Fruit fly (Drosophila melanogaster) whole organism, embryonic: ENCODE measurements around the gene Tim17a2.

Source experiments
- Abd-B ChIP-seq: fragments of 200-800 bp; sonication (Bioruptor generic); optimal IDR thresholded peaks from 2 replicates; lab custom pipeline; 2018; ENCODE audit warnings: missing biosample characterization, mild to moderate bottlenecking, missing genetic modification characterization, moderate library complexity
- Antp ChIP-seq: fragments of 200-800 bp; sonication (Bioruptor generic); optimal IDR thresholded peaks from 3 replicates; lab custom pipeline; 2016; ENCODE audit warnings: missing biosample characterization, missing genetic modification characterization
- B-H1 ChIP-seq: fragments of 200-800 bp; sonication (Bioruptor generic); IDR thresholded peaks from 3 replicates; pipeline ENCODE4 v1.3.6; 2022; ENCODE audit warnings: missing biosample characterization, missing genetic modification characterization
- CG10267 ChIP-seq: fragments of 200-800 bp; sonication (Bioruptor generic); optimal IDR thresholded peaks from 2 replicates; lab custom pipeline; 2018; ENCODE audit warnings: missing biosample characterization, mild to moderate bottlenecking, missing genetic modification characterization, moderate library complexity
- CG10431 ChIP-seq: fragments of 200-800 bp; sonication (Bioruptor generic); optimal IDR thresholded peaks from 3 replicates; lab custom pipeline; 2018; ENCODE audit warnings: missing biosample characterization, mild to moderate bottlenecking, missing genetic modification characterization
- CG10462 ChIP-seq: fragments of 200-800 bp; sonication (Bioruptor generic); optimal IDR thresholded peaks from 2 replicates; lab custom pipeline; 2016; ENCODE audit warnings: missing biosample characterization, missing genetic modification characterization
- CG11085 ChIP-seq: fragments of 200-800 bp; sonication (Bioruptor generic); IDR thresholded peaks from 2 replicates; pipeline ENCODE4 v1.3.6; 2022; ENCODE audit warnings: missing biosample characterization, missing genetic modification characterization
- CG11247 ChIP-seq: fragments of 200-800 bp; sonication (Bioruptor generic); IDR thresholded peaks from 2 replicates; pipeline ENCODE4 v1.3.6; 2022; ENCODE audit warnings: missing biosample characterization, missing genetic modification characterization
- CG11695 ChIP-seq: fragments of 200-800 bp; sonication (Bioruptor generic); IDR thresholded peaks from 3 replicates; pipeline ENCODE4 v1.3.6; 2022; ENCODE audit warnings: missing biosample characterization, missing genetic modification characterization
- CG12236 ChIP-seq: fragments of 200-800 bp; sonication (Bioruptor generic); optimal IDR thresholded peaks from 2 replicates; lab custom pipeline; 2016; ENCODE audit warnings: missing biosample characterization, missing genetic modification characterization
- CG1233 ChIP-seq: fragments of 200-800 bp; sonication (Bioruptor generic); optimal IDR thresholded peaks from 4 replicates; lab custom pipeline; 2018; ENCODE audit warnings: missing biosample characterization, mild to moderate bottlenecking, missing genetic modification characterization
- CG12769 ChIP-seq: fragments of 200-800 bp; sonication (Bioruptor generic); optimal IDR thresholded peaks from 2 replicates; lab custom pipeline; 2019; ENCODE audit warnings: missing biosample characterization, mild to moderate bottlenecking, missing genetic modification characterization, moderate library complexity
- CG17186 ChIP-seq: fragments of 200-800 bp; sonication (Bioruptor generic); optimal IDR thresholded peaks from 3 replicates; lab custom pipeline; 2017; ENCODE audit warnings: missing biosample characterization, missing genetic modification reagents, missing genetic modification characterization
- CG18262 ChIP-seq: fragments of 200-800 bp; optimal IDR thresholded peaks from 3 replicates; lab custom pipeline; 2019; ENCODE audit warnings: missing biosample characterization, mild to moderate bottlenecking, missing genetic modification characterization, moderate library complexity
- CG34376 ChIP-seq: fragments of 200-800 bp; sonication (Bioruptor generic); optimal IDR thresholded peaks from 2 replicates; lab custom pipeline; 2018; ENCODE audit warnings: missing biosample characterization, mild to moderate bottlenecking, missing genetic modification characterization
- CG3847 ChIP-seq: fragments of 200-800 bp; sonication (Bioruptor generic); IDR thresholded peaks from 2 replicates; pipeline ENCODE4 v1.3.6; 2022; ENCODE audit warnings: missing biosample characterization, missing genetic modification characterization
- CG4404 ChIP-seq: fragments of 200-800 bp; sonication (Bioruptor generic); IDR thresholded peaks from 2 replicates; pipeline ENCODE4 v1.3.6; 2022; ENCODE audit warnings: missing biosample characterization, missing genetic modification characterization
- CG4730 ChIP-seq: fragments of 200-800 bp; sonication (Bioruptor generic); IDR thresholded peaks from 2 replicates; pipeline ENCODE4 v1.3.6; 2022; ENCODE audit warnings: missing biosample characterization, missing genetic modification characterization
- CG5245 ChIP-seq: fragments of 200-800 bp; sonication (Bioruptor generic); optimal IDR thresholded peaks from 3 replicates; lab custom pipeline; 2016; ENCODE audit warnings: missing biosample characterization, missing genetic modification characterization
- CG5953 ChIP-seq: fragments of 200-800 bp; sonication (Bioruptor generic); IDR thresholded peaks from 2 replicates; pipeline ENCODE4 v1.3.6; 2022; ENCODE audit warnings: missing biosample characterization, missing genetic modification characterization
- CG7271 ChIP-seq: fragments of 200-800 bp; sonication (Bioruptor generic); optimal IDR thresholded peaks from 2 replicates; lab custom pipeline; 2018; ENCODE audit warnings: missing biosample characterization, mild to moderate bottlenecking, missing genetic modification characterization, moderate library complexity
- CG7786 ChIP-seq: fragments of 200-800 bp; sonication (Bioruptor generic); optimal IDR thresholded peaks from 2 replicates; lab custom pipeline; 2016; ENCODE audit warnings: missing biosample characterization, missing genetic modification characterization
- CG8089 ChIP-seq: fragments of 200-800 bp; sonication (Bioruptor generic); optimal IDR thresholded peaks from 3 replicates; lab custom pipeline; 2016; ENCODE audit warnings: missing biosample characterization, missing genetic modification characterization
- CG8281 ChIP-seq: fragments of 200-800 bp; sonication (Bioruptor generic); optimal IDR thresholded peaks from 2 replicates; lab custom pipeline; 2018; ENCODE audit warnings: missing biosample characterization, mild to moderate bottlenecking, missing genetic modification characterization, moderate library complexity
- CG9817 ChIP-seq: fragments of 200-800 bp; sonication (Bioruptor generic); optimal IDR thresholded peaks from 2 replicates; lab custom pipeline; 2018; ENCODE audit warnings: missing biosample characterization, mild to moderate bottlenecking, missing genetic modification characterization, moderate library complexity
- Deaf1 ChIP-seq: fragments of 200-800 bp; optimal IDR thresholded peaks from 3 replicates; lab custom pipeline; 2019; ENCODE audit warnings: missing biosample characterization, mild to moderate bottlenecking, missing genetic modification characterization, moderate library complexity
- Dp ChIP-seq: fragments of 200-800 bp; sonication (Bioruptor generic); optimal IDR thresholded peaks from 2 replicates; lab custom pipeline; 2018; ENCODE audit warnings: missing biosample characterization, mild to moderate bottlenecking, missing genetic modification characterization, moderate library complexity
- Dref ChIP-seq: fragments of 200-800 bp; sonication (Bioruptor generic); IDR thresholded peaks from 2 replicates; pipeline ENCODE4 v1.3.6; 2022; ENCODE audit warnings: missing biosample characterization, missing genetic modification characterization
- MESR4 ChIP-seq: fragments of 200-800 bp; sonication (Bioruptor generic); optimal IDR thresholded peaks from 2 replicates; lab custom pipeline; 2018; ENCODE audit warnings: missing biosample characterization, mild to moderate bottlenecking, missing genetic modification characterization, moderate library complexity
- Pdp1 ChIP-seq, 2 experiments: fragments of 200-800 bp; sonication (Bioruptor generic); optimal IDR thresholded peaks; 3 replicates each; lab custom pipeline; 2016; ENCODE audit warnings: missing biosample characterization in 2 of 2, missing genetic modification characterization in 2 of 2, mild to moderate bottlenecking in 1 of 2, moderate library complexity in 1 of 2
- Poxn ChIP-seq: fragments of 200-800 bp; sonication (Bioruptor generic); IDR thresholded peaks from 2 replicates; pipeline ENCODE4 v1.3.6; 2022; ENCODE audit warnings: missing biosample characterization, missing genetic modification characterization
- ac ChIP-seq: fragments of 200-800 bp; sonication (Bioruptor generic); optimal IDR thresholded peaks from 3 replicates; lab custom pipeline; 2017; ENCODE audit warnings: missing biosample characterization, mild to moderate bottlenecking, missing genetic modification characterization
- bowl ChIP-seq: fragments of 200-800 bp; sonication (Bioruptor generic); IDR thresholded peaks from 2 replicates; pipeline ENCODE4 v1.3.6; 2022; ENCODE audit warnings: missing biosample characterization, missing genetic modification characterization
- cas ChIP-seq: fragments of 200-800 bp; sonication (Bioruptor generic); IDR thresholded peaks from 2 replicates; pipeline ENCODE4 v1.3.6; 2022; ENCODE audit warnings: missing biosample characterization, missing genetic modification characterization
- crp ChIP-seq, 2 experiments: fragments of 200-800 bp; sonication (Bioruptor generic); optimal IDR thresholded peaks; 2 replicates in 1 of 2; 3 replicates in 1 of 2; lab custom pipeline; 2017; ENCODE audit warnings: missing biosample characterization in 2 of 2, missing genetic modification characterization in 2 of 2, mild to moderate bottlenecking in 1 of 2, moderate library complexity in 1 of 2
- fd3F ChIP-seq: fragments of 200-800 bp; sonication (Bioruptor generic); optimal IDR thresholded peaks from 2 replicates; lab custom pipeline; 2018; ENCODE audit warnings: missing biosample characterization, mild to moderate bottlenecking, missing genetic modification characterization, moderate library complexity
- gfzf ChIP-seq: fragments of 200-800 bp; sonication (Bioruptor generic); optimal IDR thresholded peaks from 2 replicates; lab custom pipeline; 2016; ENCODE audit warnings: missing biosample characterization, mild to moderate bottlenecking, missing genetic modification characterization, moderate library complexity
- hbn ChIP-seq: fragments of 200-800 bp; sonication (Bioruptor generic); IDR thresholded peaks from 2 replicates; pipeline ENCODE4 v1.3.6; 2022; ENCODE audit warnings: missing biosample characterization, missing genetic modification characterization; ENCODE audit not compliant: partially characterized antibody
- insv ChIP-seq, 2 experiments: fragments of 200-800 bp; sonication (Bioruptor generic); optimal IDR thresholded peaks; 3 replicates each; lab custom pipeline; 2016 to 2018; ENCODE audit warnings: missing biosample characterization in 2 of 2, missing genetic modification characterization in 2 of 2
- inv ChIP-seq: fragments of 200-800 bp; sonication (Bioruptor generic); IDR thresholded peaks from 2 replicates; pipeline ENCODE4 v1.3.6; 2022; ENCODE audit warnings: missing biosample characterization, missing genetic modification characterization; ENCODE audit not compliant: partially characterized antibody
- kni ChIP-seq: fragments of 200-800 bp; sonication (Bioruptor generic); optimal IDR thresholded peaks from 3 replicates; lab custom pipeline; 2017; ENCODE audit warnings: mild to moderate bottlenecking, missing biosample characterization, missing genetic modification reagents, missing genetic modification characterization
- lov ChIP-seq, 2 experiments: fragments of 200-800 bp in 1 of 2; fragments of >200 bp in 1 of 2; sonication (Bioruptor generic) in 1 of 2; IDR thresholded peaks in 1 of 2; optimal IDR thresholded peaks in 1 of 2; 2 replicates in 1 of 2; 3 replicates in 1 of 2; pipeline versions ENCODE4 v1.3.6 to Lab custom; 2017 to 2022; ENCODE audit warnings: missing biosample characterization in 1 of 2, missing genetic modification characterization in 1 of 2
- luna ChIP-seq: fragments of 200-800 bp; sonication (Bioruptor generic); optimal IDR thresholded peaks from 2 replicates; lab custom pipeline; 2016; ENCODE audit warnings: missing biosample characterization, missing genetic modification characterization
- maf-S ChIP-seq: fragments of 200-800 bp; sonication (Bioruptor generic); optimal IDR thresholded peaks from 2 replicates; lab custom pipeline; 2016; ENCODE audit warnings: missing biosample characterization, missing genetic modification characterization
- sima ChIP-seq: fragments of 200-800 bp; sonication (Bioruptor generic); optimal IDR thresholded peaks from 2 replicates; lab custom pipeline; 2016; ENCODE audit warnings: missing biosample characterization, missing genetic modification characterization
- tll ChIP-seq, 2 experiments: fragments of 200-800 bp in 1 of 2; fragments of >200 bp in 1 of 2; sonication (Bioruptor generic) in 1 of 2; optimal IDR thresholded peaks; 2 replicates each; lab custom pipeline; 2017 to 2019; ENCODE audit warnings: missing biosample characterization in 2 of 2, missing genetic modification characterization in 2 of 2, mild to moderate bottlenecking in 1 of 2, moderate library complexity in 1 of 2
- z ChIP-seq: fragments of 200-800 bp; sonication (Bioruptor generic); IDR thresholded peaks from 3 replicates; pipeline ENCODE4 v1.3.6; 2022; ENCODE audit warnings: missing biosample characterization, missing genetic modification characterization
- zen ChIP-seq: fragments of 200-800 bp; sonication (Bioruptor generic); optimal IDR thresholded peaks from 3 replicates; lab custom pipeline; 2018; ENCODE audit warnings: missing biosample characterization, mild to moderate bottlenecking, missing genetic modification characterization, moderate library complexity

The Tim17a2 gene

DNA sequence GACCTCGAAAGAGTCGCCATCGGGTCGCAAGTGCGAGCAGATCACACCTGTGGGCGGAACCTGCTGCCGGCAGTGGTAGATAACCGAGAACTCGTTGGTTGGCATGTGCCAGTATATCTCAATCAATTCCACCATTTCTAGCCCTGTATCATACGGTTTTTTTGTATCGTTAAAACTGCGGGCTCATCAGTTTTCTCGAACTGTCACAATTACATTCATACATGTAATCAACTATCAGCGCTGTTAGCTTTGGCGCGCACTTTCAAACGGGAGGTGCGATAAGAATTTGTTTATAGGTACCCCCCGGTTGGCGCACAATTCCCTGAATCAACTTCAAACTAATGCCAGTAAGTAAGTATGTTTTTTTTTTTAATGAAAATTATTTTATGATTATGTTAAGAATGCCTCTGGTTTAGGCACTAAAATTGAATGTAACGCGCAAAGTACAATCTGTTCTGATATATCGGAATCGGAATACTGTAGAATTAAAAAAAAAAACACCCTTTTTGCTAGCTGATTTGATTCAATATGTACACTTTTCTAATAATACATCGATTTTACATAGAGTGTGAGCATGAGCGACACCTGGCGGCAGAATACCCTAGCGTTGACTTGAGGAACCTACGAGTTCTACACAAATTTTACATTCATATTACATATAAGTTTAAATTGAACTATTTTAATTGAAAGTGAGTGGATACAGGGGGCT, 36.3 kb upstream of the Tim17a2 start (continued):
- TF ChIP-seq Pdp1 (GFP tag; optimal IDR thresholded peaks at IDR 0.05; lab: Kevin White, UChicago) (peak; percentile 50 to 71), CG11247 (GFP tag; lab: Robert Waterston, UW) (peak; percentile 76), maf-S (peak; percentile 64), B-H1 (GFP tag; lab: Robert Waterston, UW) (peak; percentile 34; the same call in 2 of the 3 replicates), Antp (GFP tag; lab: Kevin White, UChicago) (peak; percentile 37), lov (optimal IDR thresholded peaks at IDR 0.05; lab: Kevin White, UChicago) (no peak), lov (GFP tag; IDR thresholded peaks at IDR 0.05; lab: Robert Waterston, UW) (no peak), CG8089 (GFP tag; lab: Kevin White, UChicago) (peak; percentile 72), insv (GFP tag; optimal IDR thresholded peaks at IDR 0.05; lab: Kevin White, UChicago) (peak in 1 of 2 experiments; percentile 33), CG4404 (GFP tag; lab: Robert Waterston, UW) (peak; percentile 51), CG9817 (peak; percentile 62), gfzf (GFP tag; lab: Kevin White, UChicago) (peak; percentile 23), zen (tag; lab: Kevin White, UChicago) (no peak), CG11695 (GFP tag; lab: Robert Waterston, UW) (0 out of 3 replicates have a peak, but pooled peaks have one; percentile 37), CG7786 (GFP tag; lab: Kevin White, UChicago) (no peak), CG34376 (GFP tag; lab: Kevin White, UChicago) (no peak), ac (no peak), z (GFP tag; lab: Robert Waterston, UW) (no peak), Dp (GFP tag; lab: Kevin White, UChicago) (peak; percentile 64), luna (GFP tag; lab: Kevin White, UChicago) (peak; percentile 33), Abd-B (GFP tag; lab: Kevin White, UChicago) (no peak), crp (GFP tag; optimal IDR thresholded peaks at IDR 0.05; lab: Kevin White, UChicago) (no peak), CG5245 (GFP tag; lab: Kevin White, UChicago) (peak; percentile 69), tll (GFP tag; optimal IDR thresholded peaks at IDR 0.05; lab: Kevin White, UChicago) (no peak), CG8281 (tag; lab: Kevin White, UChicago) (peak; percentile 40), CG18262 (peak; percentile 28), MESR4 (no peak), bowl (GFP tag; lab: Robert Waterston, UW) (no peak), cas (GFP tag; lab: Robert Waterston, UW) (0 out of 2 replicates have a peak, but pooled peaks have one; percentile 28), Dref (GFP tag; lab: Robert Waterston, UW) (0 out of 2 replicates have a peak, but pooled peaks have one; percentile 28), CG3847 (GFP tag; lab: Robert Waterston, UW) (peak; percentile 59), kni (GFP tag; lab: Kevin White, UChicago) (no peak), CG10431 (GFP tag; lab: Kevin White, UChicago) (no peak), inv (GFP tag; lab: Robert Waterston, UW) (peak; percentile 32; the same call in 1 of the 2 replicates), CG7271 (tag; lab: Kevin White, UChicago) (no peak), fd3F (GFP tag; lab: Kevin White, UChicago) (peak; percentile 48), CG4730 (GFP tag; lab: Robert Waterston, UW) (no peak; the same call in 1 of the 2 replicates), CG10462 (GFP tag; lab: Kevin White, UChicago) (no peak), sima (GFP tag; lab: Kevin White, UChicago) (no peak), CG17186 (GFP tag; lab: Kevin White, UChicago) (peak; percentile 48), CG12236 (GFP tag; lab: Kevin White, UChicago) (no peak), Deaf1 (no peak), CG11085 (GFP tag; lab: Robert Waterston, UW) (peak; percentile 70), hbn (no peak), CG12769 (tag; lab: Kevin White, UChicago) (peak; percentile 18), CG1233 (peak; percentile 33), CG10267 (tag; lab: Kevin White, UChicago) (peak; percentile 37), CG5953 (GFP tag; lab: Robert Waterston, UW) (no peak), Poxn (GFP tag; lab: Robert Waterston, UW) (no peak)
